Worm (Caenorhabditis elegans) whole organism, midembryonic: Measurements from ENCODE around the gene F22E5.11.

Experiments
- cog-1 ChIP-seq: sonication (generic microtip); optimal IDR thresholded peaks from 2 replicates; lab custom pipeline; 2016; ENCODE audit warnings: missing genetic modification characterization, missing compliant biosample characterization
- klf-2 ChIP-seq: fragments of 200-800 bp; sonication (Bioruptor generic); conservative IDR thresholded peaks from 2 replicates; pipeline ENCODE4 v1.3.6; 2022; ENCODE audit warnings: missing genetic modification reagents, missing genetic modification characterization, missing compliant biosample characterization
- med-1 ChIP-seq: sonication (generic microtip); optimal IDR thresholded peaks from 2 replicates; lab custom pipeline; 2017; ENCODE audit warnings: missing genetic modification characterization, mild to moderate bottlenecking, missing compliant biosample characterization, antibody characterized with exemption, missing genetic modification reagents; ENCODE audit not compliant: insufficient read depth
- ref-1 ChIP-seq: fragments of 200-800 bp; sonication (Bioruptor generic); conservative IDR thresholded peaks from 2 replicates; pipeline ENCODE4 v1.3.6; 2022; ENCODE audit warnings: missing genetic modification reagents, missing genetic modification characterization, missing compliant biosample characterization
- tab-1 ChIP-seq: fragments of 200-800 bp; sonication (Bioruptor generic); IDR thresholded peaks from 2 replicates; pipeline ENCODE4 v1.3.6; 2022; ENCODE audit warnings: missing genetic modification characterization, missing compliant biosample characterization
- ztf-23 ChIP-seq: fragments of 200-800 bp; sonication (Bioruptor generic); IDR thresholded peaks from 2 replicates; pipeline ENCODE4 v1.3.6; 2022; ENCODE audit warnings: missing genetic modification reagents, missing genetic modification characterization, missing compliant biosample characterization

ce11 chrII:2692476-2692875, 48.1 kb upstream of the F22E5.11 start, which contains the start of gene set-11:
- no peak for TF ChIP-seq cog-1 (tag; lab: Kevin White, UChicago)
- no peak for TF ChIP-seq ztf-23 (GFP tag; lab: Robert Waterston, UW)
- TF ChIP-seq med-1 (GFP tag; lab: Kevin White, UChicago) = no peak
- no peak for TF ChIP-seq ref-1 (GFP tag; lab: Robert Waterston, UW)
- TF ChIP-seq tab-1 (GFP tag; lab: Robert Waterston, UW) = no peak
- no peak for TF ChIP-seq klf-2 (GFP tag; lab: Robert Waterston, UW)
